Fruit fly (Drosophila melanogaster): ENCODE data around the gene CG44008.
A peak's percentile ranks its signal among the peaks of the same experiment; 100 is the strongest.

Gene CG44008

dm6 chr2L:11823470-11824162 lies 18.6 kb downstream of the CG44008 start:
- TF ChIP-seq Hr83 (GFP tag; optimal IDR thresholded peaks at IDR 0.05; ENCODE audit: poor library complexity, severe bottlenecking) (no peak), fru (GFP tag; optimal IDR thresholded peaks at IDR 0.05) (no peak), dmrt93B (GFP tag; optimal IDR thresholded peaks at IDR 0.05) (no peak)

dm6 chr2L:11816376-11816775 lies 25.9 kb downstream of the CG44008 start:
- TF ChIP-seq psq (GFP tag; optimal IDR thresholded peaks at IDR 0.05) (no peak), sv (GFP tag; optimal IDR thresholded peaks at IDR 0.05) (peak; percentile 62), brk (GFP tag; optimal IDR thresholded peaks at IDR 0.05) (no peak), CG9705 (GFP tag; optimal IDR thresholded peaks at IDR 0.05) (peak; percentile 53), rgr (GFP tag; optimal IDR thresholded peaks at IDR 0.05) (peak; percentile 44), dmrt93B (GFP tag; optimal IDR thresholded peaks at IDR 0.05) (peak; percentile 54), N (GFP tag; optimal IDR thresholded peaks at IDR 0.05) (no peak), br (GFP tag; optimal IDR thresholded peaks at IDR 0.05) (peak; percentile 13), Hr83 (GFP tag; optimal IDR thresholded peaks at IDR 0.05; ENCODE audit: poor library complexity, severe bottlenecking) (peak; percentile 4), jim (GFP tag; optimal IDR thresholded peaks at IDR 0.05) (no peak), dl (GFP tag; optimal IDR thresholded peaks at IDR 0.05; ENCODE audit: insufficient read depth in 1 of 2, partially characterized antibody in 2 of 2) (no peak), Dif (GFP tag; optimal IDR thresholded peaks at IDR 0.05; ENCODE audit: partially characterized antibody) (no peak), Sp1 (GFP tag; optimal IDR thresholded peaks at IDR 0.05) (no peak), HLH106 (tag; optimal IDR thresholded peaks at IDR 0.05) (peak; percentile 34), Mio (GFP tag; optimal IDR thresholded peaks at IDR 0.05) (no peak), ey (GFP tag; optimal IDR thresholded peaks at IDR 0.05) (no peak), OdsH (GFP tag; optimal IDR thresholded peaks at IDR 0.05) (no peak), h (GFP tag; optimal IDR thresholded peaks at IDR 0.05) (peak; percentile 41), Hnf4 (GFP tag; optimal IDR thresholded peaks at IDR 0.05) (no peak), foxo (GFP tag; optimal IDR thresholded peaks at IDR 0.05) (no peak)

dm6 chr2L:11813665-11814087 lies 28.6 kb downstream of the CG44008 start, which contains the start of gene CycY:
TSS of gene CycY (minus strand) at chr2L:11813780.
- TF ChIP-seq brk (GFP tag; optimal IDR thresholded peaks at IDR 0.05): peak; percentile 63
- TF ChIP-seq Rel (GFP tag; optimal IDR thresholded peaks at IDR 0.05): no peak
- no peak for TF ChIP-seq Rel (tag; optimal IDR thresholded peaks at IDR 0.05)
- TF ChIP-seq HLH106 (tag; optimal IDR thresholded peaks at IDR 0.05): peak; percentile 5
- TF ChIP-seq N (GFP tag; optimal IDR thresholded peaks at IDR 0.05): no peak
- no peak for TF ChIP-seq Dfd (GFP tag; optimal IDR thresholded peaks at IDR 0.05)
- TF ChIP-seq Hnf4 (GFP tag; optimal IDR thresholded peaks at IDR 0.05): no peak
- no peak for TF ChIP-seq usp (GFP tag; optimal IDR thresholded peaks at IDR 0.05)
- peak; percentile 3 for TF ChIP-seq Sp1 (GFP tag; optimal IDR thresholded peaks at IDR 0.05)
- TF ChIP-seq foxo (GFP tag; optimal IDR thresholded peaks at IDR 0.05): peak in 1 of 2 experiments; percentile 11

dm6 chr2L:11812781-11813664 lies 29.2 kb downstream of the CG44008 start:
- TF ChIP-seq fru (GFP tag; optimal IDR thresholded peaks at IDR 0.05) (peak; percentile 0), Rel (GFP tag; optimal IDR thresholded peaks at IDR 0.05) (no peak), Rel (tag; optimal IDR thresholded peaks at IDR 0.05) (peak; percentile 59), brk (GFP tag; optimal IDR thresholded peaks at IDR 0.05) (no peak)

dm6 chr2L:11809823-11810222 lies 32.4 kb downstream of the CG44008 start:
- TF ChIP-seq Abd-B (GFP tag; optimal IDR thresholded peaks at IDR 0.05): no peak

Data from whole organism, wandering third instar larva.